Fruit fly (Drosophila melanogaster) whole organism, pupa: Measurements from ENCODE around the gene AANATL7.
A peak's percentile ranks its signal among the peaks of the same experiment; 100 is the strongest.

Experiments used
- CG10348 ChIP-seq: fragments of 200-800 bp; sonication (Bioruptor generic); IDR thresholded peaks from 2 replicates; pipeline ENCODE4 v1.3.6; 2022; ENCODE audit warnings: missing biosample characterization, missing genetic modification characterization
- CG12605 ChIP-seq: fragments of 200-800 bp; sonication (Bioruptor generic); IDR thresholded peaks from 2 replicates; pipeline ENCODE4 v1.3.6; 2022; ENCODE audit warnings: missing biosample characterization, missing genetic modification characterization
- CG13204 ChIP-seq: fragments of 200-800 bp; sonication (Bioruptor generic); optimal IDR thresholded peaks from 2 replicates; lab custom pipeline; 2018; ENCODE audit warnings: missing biosample characterization, mild to moderate bottlenecking, missing genetic modification characterization, moderate library complexity
- CG14655 ChIP-seq: fragments of 200-800 bp; sonication (Bioruptor generic); optimal IDR thresholded peaks from 3 replicates; lab custom pipeline; 2017; ENCODE audit warnings: mild to moderate bottlenecking, missing biosample characterization, missing genetic modification reagents, missing genetic modification characterization
- CG15710 ChIP-seq: fragments of 200-800 bp; sonication (Bioruptor generic); optimal IDR thresholded peaks from 2 replicates; lab custom pipeline; 2018; ENCODE audit warnings: missing biosample characterization, mild to moderate bottlenecking, missing genetic modification characterization, moderate library complexity
- CG17806 ChIP-seq: fragments of 200-800 bp; sonication (Bioruptor generic); optimal IDR thresholded peaks from 2 replicates; lab custom pipeline; 2018; ENCODE audit warnings: missing biosample characterization, mild to moderate bottlenecking, missing genetic modification characterization, moderate library complexity
- CG32121 ChIP-seq: fragments of 200-800 bp; sonication (Bioruptor generic); IDR thresholded peaks from 2 replicates; pipeline ENCODE4 v1.3.6; 2022; ENCODE audit warnings: missing biosample characterization, missing genetic modification characterization
- CG34367 ChIP-seq: fragments of 200-800 bp; sonication (Bioruptor generic); optimal IDR thresholded peaks from 2 replicates; lab custom pipeline; 2018; ENCODE audit warnings: missing biosample characterization, mild to moderate bottlenecking, missing genetic modification characterization
- CG4496 ChIP-seq: fragments of 200-800 bp; sonication (Bioruptor generic); IDR thresholded peaks from 3 replicates; pipeline ENCODE4 v1.3.6; 2022; ENCODE audit warnings: missing biosample characterization, missing genetic modification characterization
- CG8159 ChIP-seq: fragments of 200-800 bp; sonication (Bioruptor generic); optimal IDR thresholded peaks from 3 replicates; lab custom pipeline; 2018; ENCODE audit warnings: missing biosample characterization, mild to moderate bottlenecking, missing genetic modification characterization, moderate library complexity
- CG8301 ChIP-seq: fragments of 200-800 bp; sonication (Bioruptor generic); optimal IDR thresholded peaks from 2 replicates; lab custom pipeline; 2018; ENCODE audit warnings: missing biosample characterization, mild to moderate bottlenecking, missing genetic modification characterization
- CG9948 ChIP-seq: fragments of 200-800 bp; sonication (Bioruptor generic); optimal IDR thresholded peaks from 2 replicates; lab custom pipeline; 2018; ENCODE audit warnings: missing biosample characterization, mild to moderate bottlenecking, missing genetic modification characterization, moderate library complexity
- D1 ChIP-seq: fragments of 200-800 bp; sonication (Bioruptor generic); optimal IDR thresholded peaks from 2 replicates; lab custom pipeline; 2018; ENCODE audit warnings: missing biosample characterization, mild to moderate bottlenecking, missing genetic modification characterization, moderate library complexity
- EcR ChIP-seq: fragments of 200-800 bp; sonication (Bioruptor generic); optimal IDR thresholded peaks from 3 replicates; lab custom pipeline; 2019; ENCODE audit warnings: missing biosample characterization, missing genetic modification characterization, mild to moderate bottlenecking, moderate library complexity, missing genetic modification reagents
- Ets98B ChIP-seq: fragments of 200-800 bp; sonication (Bioruptor generic); IDR thresholded peaks from 2 replicates; pipeline ENCODE4 v1.3.6; 2022; ENCODE audit warnings: missing biosample characterization, missing genetic modification characterization
- Pif1A ChIP-seq: fragments of 200-800 bp; sonication (Bioruptor generic); optimal IDR thresholded peaks from 3 replicates; lab custom pipeline; 2016; ENCODE audit warnings: missing biosample characterization, missing genetic modification characterization
- Pif1B ChIP-seq: fragments of 200-800 bp; sonication (Bioruptor generic); optimal IDR thresholded peaks from 3 replicates; lab custom pipeline; 2016; ENCODE audit warnings: missing biosample characterization, missing genetic modification characterization
- Snoo ChIP-seq: fragments of 200-800 bp; sonication (Bioruptor generic); optimal IDR thresholded peaks from 3 replicates; lab custom pipeline; 2017; ENCODE audit warnings: missing biosample characterization, mild to moderate bottlenecking, missing genetic modification characterization, inconsistent platforms
- fd96Ca ChIP-seq: fragments of 200-800 bp; sonication (Bioruptor generic); IDR thresholded peaks from 3 replicates; pipeline ENCODE4 v1.3.6; 2022; ENCODE audit warnings: missing biosample characterization, missing genetic modification characterization
- gl ChIP-seq: fragments of 200-800 bp; sonication (Bioruptor generic); optimal IDR thresholded peaks from 2 replicates; lab custom pipeline; 2018; ENCODE audit warnings: missing biosample characterization, mild to moderate bottlenecking, missing genetic modification characterization
- rn ChIP-seq: fragments of 200-800 bp; sonication (Bioruptor generic); IDR thresholded peaks from 2 replicates; pipeline ENCODE4 v1.3.6; 2022; ENCODE audit warnings: missing biosample characterization, missing genetic modification characterization

AANATL7 gene

DNA sequence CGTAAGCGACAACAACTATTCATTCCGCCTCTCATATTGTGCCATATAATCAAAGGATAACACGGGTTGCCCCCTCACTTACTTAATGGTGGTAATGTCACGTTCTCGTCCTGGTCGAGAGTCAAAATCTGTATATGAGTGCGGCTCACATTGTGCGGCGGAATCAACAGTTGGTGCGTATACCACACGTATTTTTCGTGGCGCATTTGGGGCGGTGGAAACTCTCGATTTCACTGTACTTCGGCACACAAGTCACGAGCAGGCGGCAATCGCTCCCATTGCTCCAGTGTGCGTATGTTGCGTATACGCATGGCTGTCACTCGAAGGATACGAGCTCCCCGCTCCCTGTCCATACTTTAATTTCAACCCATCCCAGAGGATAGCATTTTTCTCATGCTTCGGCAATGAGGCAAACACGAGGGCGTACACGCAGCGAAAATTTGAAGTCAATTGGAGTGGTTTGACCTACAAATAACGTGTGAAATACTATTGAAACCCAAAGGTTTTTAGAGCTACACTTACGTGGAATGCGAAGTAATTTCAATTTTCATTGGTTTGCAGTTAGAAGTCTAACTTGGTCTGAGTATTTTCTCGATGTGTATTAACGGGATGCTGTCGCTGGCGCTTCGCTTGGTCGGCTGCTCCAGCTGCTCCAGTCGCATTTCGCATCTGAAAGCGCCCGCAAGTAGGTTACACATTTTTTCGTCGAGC is 1.2 kb downstream of the AANATL7 start:
- TF ChIP-seq Pif1B (no peak), CG4496 (peak; percentile 71), EcR (GFP tag; lab: Kevin White, UChicago) (no peak), CG8301 (tag; lab: Kevin White, UChicago) (peak; percentile 26), CG10348 (GFP tag; lab: Robert Waterston, UW) (no peak), CG15710 (tag; lab: Kevin White, UChicago) (no peak), CG14655 (GFP tag; lab: Kevin White, UChicago) (no peak), gl (tag; lab: Kevin White, UChicago) (no peak), CG9948 (tag; lab: Kevin White, UChicago) (no peak), CG34367 (tag; lab: Kevin White, UChicago) (no peak), Ets98B (GFP tag; lab: Robert Waterston, UW) (peak; percentile 43; the same call in 1 of the 2 replicates), CG13204 (no peak), CG32121 (GFP tag; lab: Robert Waterston, UW) (peak; percentile 76), CG12605 (GFP tag; lab: Robert Waterston, UW) (no peak), D1 (tag; lab: Kevin White, UChicago) (no peak), fd96Ca (GFP tag; lab: Robert Waterston, UW) (peak; percentile 67), rn (GFP tag; lab: Robert Waterston, UW) (no peak), CG8159 (tag; lab: Kevin White, UChicago) (peak; percentile 21), Snoo (tag; lab: Kevin White, UChicago) (no peak), Pif1A (GFP tag; lab: Kevin White, UChicago) (peak; percentile 47), CG17806 (peak; percentile 14)

DNA sequence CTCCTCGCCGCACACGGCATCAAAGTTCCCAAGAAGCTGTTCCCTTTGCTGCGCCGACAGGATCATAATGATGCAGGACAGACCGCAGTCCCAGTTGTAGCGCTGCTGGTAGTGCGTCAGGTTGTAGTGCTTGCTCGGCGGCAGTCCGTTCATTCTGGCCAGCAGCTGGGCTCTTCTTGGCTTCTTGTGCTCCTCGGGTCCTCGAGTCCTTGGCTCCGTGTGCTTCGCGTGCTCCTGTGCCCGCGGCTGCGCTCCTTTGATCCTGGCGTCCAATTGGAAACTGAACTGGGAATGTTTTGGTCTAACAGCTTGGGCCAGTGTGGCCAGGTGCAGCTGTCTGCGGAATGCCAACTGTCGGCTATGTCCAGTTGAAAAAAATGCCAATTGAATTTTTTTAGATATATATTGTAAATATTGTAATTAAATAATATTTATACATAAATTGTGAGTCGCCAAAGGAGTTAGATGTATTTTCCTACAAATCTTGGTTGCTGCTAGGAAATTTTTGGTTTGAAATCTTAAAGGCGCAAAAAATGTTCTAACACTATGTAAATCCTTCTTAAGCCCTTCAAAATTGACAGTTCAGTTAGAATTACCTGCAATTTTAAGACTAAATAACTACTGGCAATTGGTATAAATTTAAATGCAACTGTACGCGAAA is 4.4 kb downstream of the AANATL7 start, which contains the start of gene CG13760:
Gene CG13760, minus strand, starts transcription at position 645 of the 661 bp plus-strand sequence.
- TF ChIP-seq gl (tag; lab: Kevin White, UChicago) (no peak), CG15710 (tag; lab: Kevin White, UChicago) (no peak), CG9948 (tag; lab: Kevin White, UChicago) (no peak), EcR (GFP tag; lab: Kevin White, UChicago) (no peak), CG10348 (GFP tag; lab: Robert Waterston, UW) (no peak), CG8301 (tag; lab: Kevin White, UChicago) (no peak), CG14655 (GFP tag; lab: Kevin White, UChicago) (no peak), CG13204 (no peak), fd96Ca (GFP tag; lab: Robert Waterston, UW) (no peak), CG17806 (no peak), CG4496 (no peak)

- TF ChIP-seq CG8301 (tag; lab: Kevin White, UChicago) (no peak), CG10348 (GFP tag; lab: Robert Waterston, UW) (no peak), CG32121 (GFP tag; lab: Robert Waterston, UW) (no peak), CG8159 (tag; lab: Kevin White, UChicago) (no peak), CG12605 (GFP tag; lab: Robert Waterston, UW) (no peak), CG9948 (tag; lab: Kevin White, UChicago) (no peak), Ets98B (GFP tag; lab: Robert Waterston, UW) (no peak), D1 (tag; lab: Kevin White, UChicago) (no peak), Snoo (tag; lab: Kevin White, UChicago) (no peak)
Observed at dm6 chrX:2585716-2586082, 4.9 kb downstream of the AANATL7 start, which contains the start of gene wds. TSS of gene wds (plus strand) at chrX:2585980.

DNA sequence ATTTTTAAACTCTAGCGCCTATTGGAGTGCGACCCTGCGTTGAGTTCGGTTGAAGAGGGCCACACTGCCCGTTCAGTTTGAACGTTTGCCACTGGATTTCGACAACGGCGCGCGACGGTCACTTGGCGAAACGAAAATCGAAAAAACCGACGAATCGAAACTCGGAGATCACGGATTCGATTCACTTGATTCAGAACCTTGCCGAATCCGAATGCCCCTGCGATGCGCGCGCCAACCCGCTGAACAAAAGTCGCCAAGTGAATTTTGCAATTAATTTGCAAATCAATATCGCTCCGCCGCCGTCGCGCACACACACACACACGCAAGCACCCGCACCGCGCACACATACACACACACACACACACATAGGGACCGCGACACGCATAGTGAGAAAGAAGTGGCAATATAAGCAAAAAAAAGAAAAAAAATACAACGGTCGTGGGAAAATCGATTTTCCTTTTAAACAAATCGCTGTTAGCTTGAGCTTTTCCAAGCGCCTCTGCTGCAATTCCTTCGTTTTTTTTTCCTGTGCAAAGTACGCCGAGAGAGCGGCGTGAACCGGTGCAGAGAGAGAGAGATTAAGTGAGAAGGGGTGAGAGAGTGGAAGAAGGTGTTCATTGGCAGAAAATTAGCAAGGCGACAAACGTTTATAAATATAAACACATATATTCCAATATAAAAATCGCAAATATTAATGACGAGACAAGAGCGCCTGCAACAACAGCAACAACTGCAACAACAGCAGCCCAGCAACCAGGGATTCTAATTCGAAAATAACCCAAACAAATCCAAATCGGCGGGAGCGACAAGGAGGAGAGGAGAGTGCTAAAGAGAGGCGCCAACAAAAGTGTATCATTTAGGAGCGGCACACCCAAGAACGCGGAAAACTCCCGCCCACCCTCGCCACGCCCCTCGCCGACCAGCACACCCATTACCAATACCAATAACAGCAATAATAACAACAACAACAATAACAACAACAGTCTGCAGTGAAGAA is 8.0 kb downstream of the AANATL7 start, which contains the start of gene egh:
Gene egh, plus strand, starts transcription at position 89 of the 997 bp plus-strand sequence.
- TF ChIP-seq D1 (tag; lab: Kevin White, UChicago): no peak
- TF ChIP-seq CG8301 (tag; lab: Kevin White, UChicago): peak; percentile 58
- TF ChIP-seq gl (tag; lab: Kevin White, UChicago): peak; percentile 10
- peak; percentile 76 for TF ChIP-seq CG14655 (GFP tag; lab: Kevin White, UChicago)
- peak; percentile 84 for TF ChIP-seq Ets98B (GFP tag; lab: Robert Waterston, UW)
- TF ChIP-seq rn (GFP tag; lab: Robert Waterston, UW): peak; percentile 69
- TF ChIP-seq CG12605 (GFP tag; lab: Robert Waterston, UW): peak; percentile 74
- peak; percentile 52 for TF ChIP-seq Snoo (tag; lab: Kevin White, UChicago)
- TF ChIP-seq CG32121 (GFP tag; lab: Robert Waterston, UW): peak; percentile 59; the same call in 1 of the 2 replicates
- TF ChIP-seq CG34367 (tag; lab: Kevin White, UChicago): peak; percentile 10
- peak; percentile 26 for TF ChIP-seq EcR (GFP tag; lab: Kevin White, UChicago)
- peak; percentile 41 for TF ChIP-seq CG8159 (tag; lab: Kevin White, UChicago)
- TF ChIP-seq Pif1B: peak; percentile 83
- peak; percentile 86 for TF ChIP-seq fd96Ca (GFP tag; lab: Robert Waterston, UW)
- TF ChIP-seq CG17806: peak; percentile 52
- TF ChIP-seq CG15710 (tag; lab: Kevin White, UChicago): peak; percentile 29
- peak; percentile 46 for TF ChIP-seq CG9948 (tag; lab: Kevin White, UChicago)
- TF ChIP-seq CG4496: peak; percentile 91
- no peak for TF ChIP-seq CG10348 (GFP tag; lab: Robert Waterston, UW)
- peak; percentile 80 for TF ChIP-seq Pif1A (GFP tag; lab: Kevin White, UChicago)
- TF ChIP-seq CG13204: peak; percentile 75
